Worm (Caenorhabditis elegans): ENCODE measurements around the gene rad-54.B.

rad-54.B gene

ce11 chrIV:16949767-16950166 is at the start of gene rad-54.B:
Gene rad-54.B (plus strand): TSS chrIV:16950067.
- no peak for TF ChIP-seq nhr-232 (tag; optimal IDR thresholded peaks at IDR 0.05)
- no peak for TF ChIP-seq pha-2 (tag; optimal IDR thresholded peaks at IDR 0.05)
- TF ChIP-seq pax-1 (tag; optimal IDR thresholded peaks at IDR 0.05), result no peak
- no peak for TF ChIP-seq C08G9.2 (tag; optimal IDR thresholded peaks at IDR 0.05)
- TF ChIP-seq F13H6.1 (tag; optimal IDR thresholded peaks at IDR 0.05), result no peak
- no peak for TF ChIP-seq odd-2 (tag; optimal IDR thresholded peaks at IDR 0.05)
- no peak for TF ChIP-seq ttx-3 (tag; optimal IDR thresholded peaks at IDR 0.05)
- no peak for TF ChIP-seq che-1 (tag; optimal IDR thresholded peaks at IDR 0.05)
- TF ChIP-seq fkh-10 (GFP tag; optimal IDR thresholded peaks at IDR 0.05), result no peak
- TF ChIP-seq unc-42 (tag; optimal IDR thresholded peaks at IDR 0.05), result no peak
- no peak for TF ChIP-seq unc-55 (GFP tag; optimal IDR thresholded peaks at IDR 0.05)
- no peak for TF ChIP-seq hlh-8 (tag; optimal IDR thresholded peaks at IDR 0.05)
- TF ChIP-seq ceh-48 (tag; optimal IDR thresholded peaks at IDR 0.05), result no peak
- no peak for TF ChIP-seq sox-2 (GFP tag; IDR thresholded peaks at IDR 0.05)
- no peak for TF ChIP-seq ceh-14 (tag; optimal IDR thresholded peaks at IDR 0.05)
- no peak for TF ChIP-seq ceh-18 (tag; optimal IDR thresholded peaks at IDR 0.05)
- TF ChIP-seq ceh-19 (GFP tag; optimal IDR thresholded peaks at IDR 0.05), result no peak
- no peak for TF ChIP-seq pat-9 (tag; optimal IDR thresholded peaks at IDR 0.05)

- TF ChIP-seq ceh-18 (tag; optimal IDR thresholded peaks at IDR 0.05) (no peak), elt-4 (tag; optimal IDR thresholded peaks at IDR 0.05) (no peak), ceh-19 (GFP tag; optimal IDR thresholded peaks at IDR 0.05) (no peak), ceh-14 (tag; optimal IDR thresholded peaks at IDR 0.05) (no peak)
Observed at ce11 chrIV:16915751-16916150, 34.1 kb upstream of the rad-54.B start, which contains the start of gene Y116A8C.3. Gene Y116A8C.3 (plus strand): TSS chrIV:16916051.

- TF ChIP-seq dve-1 (tag; optimal IDR thresholded peaks at IDR 0.05), result no peak
- TF ChIP-seq K02D7.2 (tag; optimal IDR thresholded peaks at IDR 0.05), result no peak
- no peak for TF ChIP-seq unc-3 (GFP tag; conservative IDR thresholded peaks at IDR 0.05)
- no peak for TF ChIP-seq unc-3 (tag; optimal IDR thresholded peaks at IDR 0.05)
- TF ChIP-seq gmeb-2 (tag; optimal IDR thresholded peaks at IDR 0.05), result no peak
- no peak for TF ChIP-seq npax-4 (tag; optimal IDR thresholded peaks at IDR 0.05)
- no peak for TF ChIP-seq ama-1 (optimal IDR thresholded peaks at IDR 0.05)
- TF ChIP-seq nhr-232 (tag; optimal IDR thresholded peaks at IDR 0.05), result no peak
- no peak for TF ChIP-seq lin-11 (tag; optimal IDR thresholded peaks at IDR 0.05)
- no peak for TF ChIP-seq ceh-24 (tag; optimal IDR thresholded peaks at IDR 0.05)
- no peak for TF ChIP-seq sox-4 (tag; optimal IDR thresholded peaks at IDR 0.05)
- no peak for TF ChIP-seq nhr-11 (tag; optimal IDR thresholded peaks at IDR 0.05)
- no peak for TF ChIP-seq tbx-2 (tag; optimal IDR thresholded peaks at IDR 0.05)
Observed at ce11 chrIV:16917831-16918429, 31.9 kb upstream of the rad-54.B start, which contains the start of the genes Y116A8C.469 and Y116A8C.468. Gene Y116A8C.469 (minus strand): TSS chrIV:16917931. Gene Y116A8C.468 (plus strand): TSS chrIV:16918379.

ce11 chrIV:16919212-16919775 is 30.6 kb upstream of the rad-54.B start, which contains the start of the genes Y116A8C.470 and Y116A8C.463:
Gene Y116A8C.470 (minus strand): TSS chrIV:16919312.
Gene Y116A8C.463 (plus strand): TSS chrIV:16919725.
- TF ChIP-seq hlh-30 (tag; optimal IDR thresholded peaks at IDR 0.05; ENCODE audit: insufficient read depth) (no peak), dmd-4 (tag; optimal IDR thresholded peaks at IDR 0.05; ENCODE audit: borderline replicate concordance) (no peak), tbx-2 (tag; optimal IDR thresholded peaks at IDR 0.05) (no peak), Y22D7AL.16 (tag; optimal IDR thresholded peaks at IDR 0.05) (no peak), K02D7.2 (tag; optimal IDR thresholded peaks at IDR 0.05) (no peak), ahr-1 (tag; optimal IDR thresholded peaks at IDR 0.05) (no peak), madf-2 (tag; optimal IDR thresholded peaks at IDR 0.05) (no peak), pat-9 (tag; optimal IDR thresholded peaks at IDR 0.05) (no peak), odd-2 (tag; optimal IDR thresholded peaks at IDR 0.05) (no peak), pqm-1 (tag; optimal IDR thresholded peaks at IDR 0.05) (no peak)

Data from whole organism, late embryonic.